Worm (Caenorhabditis elegans) whole organism, L3 larva: ENCODE measurements around the gene C01G6.2.

Experiments used
- ama-1 ChIP-seq: fragments of 150-350 bp; optimal IDR thresholded peaks from 2 replicates; lab custom pipeline; 2018
- ceh-28 ChIP-seq: fragments of 150-350 bp; optimal IDR thresholded peaks from 2 replicates; lab custom pipeline; 2014; ENCODE audit warnings: missing biosample characterization, missing genetic modification reagents, missing genetic modification characterization
- ceh-82 ChIP-seq: fragments of 150-350 bp; optimal IDR thresholded peaks from 2 replicates; lab custom pipeline; 2014; ENCODE audit warnings: missing biosample characterization, missing genetic modification characterization
- daf-12 ChIP-seq: fragments of 150-350 bp; optimal IDR thresholded peaks from 2 replicates; lab custom pipeline; 2014; ENCODE audit warnings: missing biosample characterization, missing genetic modification reagents, missing genetic modification characterization
- elt-3 ChIP-seq, 3 experiments: fragments of 150-350 bp in 1 of 3; sonication (generic microtip) in 2 of 3; optimal IDR thresholded peaks; 2 replicates in 2 of 3; 4 replicates in 1 of 3; lab custom pipeline; 2014 to 2017; ENCODE audit warnings: missing biosample characterization in 3 of 3, missing genetic modification characterization in 3 of 3
- jun-1 ChIP-seq: fragments of 150-350 bp; optimal IDR thresholded peaks from 2 replicates; lab custom pipeline; 2014; ENCODE audit warnings: missing biosample characterization, missing genetic modification reagents, missing genetic modification characterization
- lin-15B ChIP-seq: fragments of 150-350 bp; optimal IDR thresholded peaks from 2 replicates; lab custom pipeline; 2014; ENCODE audit warnings: missing biosample characterization, missing genetic modification characterization
- mdl-1 ChIP-seq: fragments of 150-350 bp; optimal IDR thresholded peaks from 2 replicates; lab custom pipeline; 2014; ENCODE audit warnings: missing biosample characterization, missing genetic modification characterization
- nhr-11 ChIP-seq: fragments of 150-350 bp; optimal IDR thresholded peaks from 2 replicates; lab custom pipeline; 2014; ENCODE audit warnings: missing biosample characterization, missing genetic modification characterization
- nhr-25 ChIP-seq: sonication (generic microtip); optimal IDR thresholded peaks from 2 replicates; lab custom pipeline; 2017; ENCODE audit warnings: missing biosample characterization, missing genetic modification characterization
- nhr-77 ChIP-seq: fragments of 150-350 bp; optimal IDR thresholded peaks from 2 replicates; lab custom pipeline; 2014; ENCODE audit warnings: missing biosample characterization, missing genetic modification characterization
- sea-2 ChIP-seq: fragments of 150-350 bp; sonication (generic microtip); optimal IDR thresholded peaks from 4 replicates; lab custom pipeline; 2014; ENCODE audit warnings: missing biosample characterization, missing genetic modification reagents, missing genetic modification characterization
- snpc-4 ChIP-seq: fragments of 150-350 bp; optimal IDR thresholded peaks from 2 replicates; lab custom pipeline; 2014; ENCODE audit warnings: missing biosample characterization, missing genetic modification characterization
- ztf-11 ChIP-seq: fragments of 150-350 bp; optimal IDR thresholded peaks from 2 replicates; lab custom pipeline; 2014; ENCODE audit warnings: missing biosample characterization, missing genetic modification characterization

DNA sequence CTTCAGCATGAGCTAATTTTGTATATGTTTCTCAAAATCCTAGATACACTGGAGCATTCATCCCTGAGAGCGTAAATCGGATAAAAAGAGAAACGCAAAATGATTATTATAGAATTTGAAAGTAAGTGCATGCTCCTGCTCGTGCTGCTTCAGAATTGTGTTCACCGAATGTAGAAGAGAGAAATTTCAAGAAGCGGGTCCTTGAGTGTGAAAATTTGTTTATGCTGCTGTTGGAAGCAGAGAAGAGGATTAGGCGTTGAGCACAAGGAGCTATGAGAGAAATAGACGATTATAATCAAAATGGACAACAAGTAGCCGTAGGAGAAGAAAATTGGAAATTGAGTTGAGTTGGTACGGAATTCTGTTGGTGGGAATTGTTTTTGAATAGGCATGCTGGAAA, 44.8 kb downstream of the C01G6.2 start:
- TF ChIP-seq nhr-25 (tag; lab: Kevin White, UChicago) (no peak), nhr-11 (tag; lab: Kevin White, UChicago) (no peak), ztf-11 (no peak), elt-3 (tag; optimal IDR thresholded peaks at IDR 0.05; lab: Kevin White, UChicago) (no peak), ama-1 (no peak), mdl-1 (tag; lab: Kevin White, UChicago) (no peak), snpc-4 (tag; lab: Kevin White, UChicago) (no peak), daf-12 (tag; lab: Kevin White, UChicago) (no peak), jun-1 (tag; lab: Kevin White, UChicago) (no peak), sea-2 (peak; percentile 2), nhr-77 (tag; lab: Kevin White, UChicago) (no peak), lin-15B (tag; lab: Kevin White, UChicago) (no peak), ceh-28 (tag; lab: Kevin White, UChicago) (no peak), ceh-82 (tag; lab: Kevin White, UChicago) (no peak)
